Worm (Caenorhabditis elegans): ENCODE data around the gene nadk-1.

- TF ChIP-seq him-1 (tag; optimal IDR thresholded peaks at IDR 0.05), result no peak
- no peak for TF ChIP-seq dao-5 (tag; optimal IDR thresholded peaks at IDR 0.05)
- TF ChIP-seq W03F9.2 (tag; optimal IDR thresholded peaks at IDR 0.05), result no peak
Observed at ce11 chrIV:1454194-1454593, 2.7 kb upstream of the nadk-1 start.

Data from whole organism, L4/young adult.